Worm (Caenorhabditis elegans): Measurements from ENCODE around the gene gmeb-3.
A peak's percentile ranks its signal among the peaks of the same experiment; 100 is the strongest.

The gmeb-3 gene

ce11 chrIII:3765460-3765859 is 2.8 kb upstream of the gmeb-3 start, which contains the start of gene C44F1.1:
Gene C44F1.1, minus strand, starts transcription at chrIII:3765560.
- TF ChIP-seq flt-1 (GFP tag; IDR thresholded peaks at IDR 0.05) = no peak

- TF ChIP-seq klf-2 (GFP tag; conservative IDR thresholded peaks at IDR 0.05) (peak; percentile 73; the same call in 1 of the 2 replicates), ztf-23 (GFP tag; IDR thresholded peaks at IDR 0.05) (peak; percentile 85), T22C8.4 (GFP tag; IDR thresholded peaks at IDR 0.05) (peak; percentile 66), flt-1 (GFP tag; IDR thresholded peaks at IDR 0.05) (peak; percentile 85), ref-1 (GFP tag; conservative IDR thresholded peaks at IDR 0.05) (0 out of 2 replicates have a peak, but pooled peaks have one; percentile 29)
Measured at ce11 chrIII:3770370-3770769, 2.1 kb downstream of the gmeb-3 start.

DNA sequence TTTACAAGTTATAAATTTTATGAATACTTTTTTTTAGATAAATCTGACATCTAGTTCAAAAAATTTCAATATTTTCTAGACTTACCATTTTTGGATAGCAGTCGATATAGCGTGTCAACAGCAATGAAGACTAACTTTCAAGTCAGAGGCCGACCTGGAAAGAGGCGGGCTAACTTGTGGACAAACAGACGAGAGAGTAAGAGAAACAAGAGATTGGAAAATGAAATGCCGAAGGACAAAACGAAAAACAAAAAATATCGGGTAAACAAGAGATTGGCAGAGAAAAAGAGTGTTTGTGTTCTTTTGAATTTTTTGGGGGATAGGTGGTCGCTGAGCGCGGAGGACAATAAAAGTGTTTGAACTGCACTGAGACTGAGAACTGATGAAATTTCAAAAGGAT is 4.9 kb downstream of the gmeb-3 start, which contains the start of gene lec-4:
TSS of gene lec-4 (minus strand) at position 154 of the 400 bp plus-strand sequence.
- TF ChIP-seq cog-1 (tag; optimal IDR thresholded peaks at IDR 0.05) (no peak), ref-1 (GFP tag; conservative IDR thresholded peaks at IDR 0.05) (no peak), med-1 (GFP tag; optimal IDR thresholded peaks at IDR 0.05; ENCODE audit: insufficient read depth) (no peak), T22C8.4 (GFP tag; IDR thresholded peaks at IDR 0.05) (no peak), flt-1 (GFP tag; IDR thresholded peaks at IDR 0.05) (no peak), ztf-23 (GFP tag; IDR thresholded peaks at IDR 0.05) (no peak), ztf-29 (GFP tag; IDR thresholded peaks at IDR 0.05) (no peak), klf-2 (GFP tag; conservative IDR thresholded peaks at IDR 0.05) (no peak), tab-1 (GFP tag; IDR thresholded peaks at IDR 0.05) (no peak)

- TF ChIP-seq klf-2 (GFP tag; conservative IDR thresholded peaks at IDR 0.05) = no peak
- TF ChIP-seq med-1 (GFP tag; optimal IDR thresholded peaks at IDR 0.05; ENCODE audit: insufficient read depth) = no peak
- no peak for TF ChIP-seq T22C8.4 (GFP tag; IDR thresholded peaks at IDR 0.05)
- no peak for TF ChIP-seq flt-1 (GFP tag; IDR thresholded peaks at IDR 0.05)
- TF ChIP-seq ztf-29 (GFP tag; IDR thresholded peaks at IDR 0.05) = no peak
Measured at ce11 chrIII:3774550-3774949, 6.2 kb downstream of the gmeb-3 start.

DNA sequence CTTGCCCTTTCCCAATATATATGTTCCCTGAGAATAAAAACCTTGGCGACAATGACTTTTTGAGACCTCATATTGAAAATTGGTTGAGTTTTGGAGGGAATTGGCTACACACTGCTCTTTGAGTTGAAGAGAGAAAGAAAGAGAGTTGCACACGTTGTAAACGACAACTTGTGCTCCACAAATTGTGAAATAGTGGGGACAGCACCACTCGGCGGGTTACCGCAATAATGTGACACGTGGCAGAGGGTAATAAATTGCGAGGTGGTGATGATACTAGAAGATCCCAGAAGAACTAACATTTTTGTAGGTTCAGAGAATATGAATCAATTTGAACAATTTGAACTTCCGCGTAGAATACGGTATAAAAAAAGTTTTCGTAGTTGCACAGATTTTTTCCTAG is 13.5 kb downstream of the gmeb-3 start:
- TF ChIP-seq cog-1 (tag; optimal IDR thresholded peaks at IDR 0.05) = no peak
- TF ChIP-seq flt-1 (GFP tag; IDR thresholded peaks at IDR 0.05) = no peak
- TF ChIP-seq med-1 (GFP tag; optimal IDR thresholded peaks at IDR 0.05; ENCODE audit: insufficient read depth) = no peak
- no peak for TF ChIP-seq tab-1 (GFP tag; IDR thresholded peaks at IDR 0.05)
- no peak for TF ChIP-seq T22C8.4 (GFP tag; IDR thresholded peaks at IDR 0.05)
- TF ChIP-seq ztf-29 (GFP tag; IDR thresholded peaks at IDR 0.05) = no peak
- no peak for TF ChIP-seq ztf-23 (GFP tag; IDR thresholded peaks at IDR 0.05)
- no peak for TF ChIP-seq klf-2 (GFP tag; conservative IDR thresholded peaks at IDR 0.05)
- TF ChIP-seq ref-1 (GFP tag; conservative IDR thresholded peaks at IDR 0.05) = no peak

- TF ChIP-seq T22C8.4 (GFP tag; IDR thresholded peaks at IDR 0.05) (no peak), cog-1 (tag; optimal IDR thresholded peaks at IDR 0.05) (no peak), flt-1 (GFP tag; IDR thresholded peaks at IDR 0.05) (no peak), ztf-29 (GFP tag; IDR thresholded peaks at IDR 0.05) (no peak), ztf-23 (GFP tag; IDR thresholded peaks at IDR 0.05) (no peak), ref-1 (GFP tag; conservative IDR thresholded peaks at IDR 0.05) (no peak), klf-2 (GFP tag; conservative IDR thresholded peaks at IDR 0.05) (no peak)
Measured at ce11 chrIII:3782853-3783252, 14.6 kb downstream of the gmeb-3 start.

- no peak for TF ChIP-seq ref-1 (GFP tag; conservative IDR thresholded peaks at IDR 0.05)
- no peak for TF ChIP-seq T22C8.4 (GFP tag; IDR thresholded peaks at IDR 0.05)
- no peak for TF ChIP-seq ztf-29 (GFP tag; IDR thresholded peaks at IDR 0.05)
- no peak for TF ChIP-seq ztf-23 (GFP tag; IDR thresholded peaks at IDR 0.05)
- no peak for TF ChIP-seq med-1 (GFP tag; optimal IDR thresholded peaks at IDR 0.05; ENCODE audit: insufficient read depth)
- TF ChIP-seq flt-1 (GFP tag; IDR thresholded peaks at IDR 0.05) = no peak
- no peak for TF ChIP-seq cog-1 (tag; optimal IDR thresholded peaks at IDR 0.05)
- TF ChIP-seq tab-1 (GFP tag; IDR thresholded peaks at IDR 0.05) = no peak
- TF ChIP-seq klf-2 (GFP tag; conservative IDR thresholded peaks at IDR 0.05) = no peak
Measured at ce11 chrIII:3783914-3784313, 15.6 kb downstream of the gmeb-3 start.

DNA sequence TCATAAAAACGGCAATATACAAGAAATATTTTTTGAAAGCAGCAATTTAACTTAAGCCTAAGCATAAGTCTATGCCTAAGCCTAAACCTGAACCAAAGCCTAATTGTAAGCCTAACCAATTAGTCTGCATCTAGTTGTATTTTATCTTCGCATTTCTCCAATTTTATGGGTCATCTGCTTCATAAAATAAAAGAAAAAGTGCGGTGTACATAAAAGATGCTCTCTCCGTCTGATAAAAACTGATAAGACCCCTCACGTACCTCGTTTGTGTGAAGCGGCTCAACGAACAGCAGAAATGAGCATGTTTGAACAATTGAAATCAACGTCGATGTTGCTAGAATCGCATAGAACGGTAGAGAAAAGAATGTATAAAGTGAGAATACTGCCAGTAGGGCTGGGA is 16.8 kb downstream of the gmeb-3 start:
- peak; percentile 32; the same call in 1 of the 2 replicates for TF ChIP-seq ztf-29 (GFP tag; IDR thresholded peaks at IDR 0.05)
- TF ChIP-seq ref-1 (GFP tag; conservative IDR thresholded peaks at IDR 0.05) = no peak

DNA sequence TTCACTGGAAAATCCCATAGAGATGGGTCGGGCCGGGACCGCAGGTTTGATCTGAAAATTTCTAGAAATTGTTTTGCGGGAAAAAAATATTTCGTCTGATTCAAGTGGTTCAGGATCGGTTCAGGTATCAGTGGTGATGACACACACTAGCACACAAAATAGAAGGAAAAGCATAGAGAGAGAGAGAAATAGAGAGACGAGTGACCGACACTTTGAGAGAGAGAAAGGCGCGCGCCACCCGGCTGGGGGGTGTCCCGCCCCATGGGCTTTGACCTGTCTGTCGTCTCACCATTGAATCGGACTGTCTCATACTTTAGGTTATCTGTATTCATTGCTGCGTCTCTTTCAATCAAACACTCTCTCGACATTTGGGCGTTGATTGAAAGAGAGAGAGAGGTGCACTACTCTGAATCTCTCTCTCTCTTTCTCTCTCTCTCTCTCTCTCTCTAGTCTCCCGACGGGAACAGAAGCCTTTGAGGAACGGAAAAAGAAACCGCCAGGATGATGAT is 18.2 kb downstream of the gmeb-3 start, which contains the start of gene acy-3:
TSS of gene acy-3 (minus strand) at position 51 of the 509 bp plus-strand sequence.
- TF ChIP-seq med-1 (GFP tag; optimal IDR thresholded peaks at IDR 0.05; ENCODE audit: insufficient read depth) (no peak), tab-1 (GFP tag; IDR thresholded peaks at IDR 0.05) (0 out of 2 replicates have a peak, but pooled peaks have one; percentile 27), T22C8.4 (GFP tag; IDR thresholded peaks at IDR 0.05) (no peak)

- TF ChIP-seq ztf-23 (GFP tag; IDR thresholded peaks at IDR 0.05) (no peak), med-1 (GFP tag; optimal IDR thresholded peaks at IDR 0.05; ENCODE audit: insufficient read depth) (no peak), klf-2 (GFP tag; conservative IDR thresholded peaks at IDR 0.05) (no peak), ztf-29 (GFP tag; IDR thresholded peaks at IDR 0.05) (no peak), T22C8.4 (GFP tag; IDR thresholded peaks at IDR 0.05) (no peak), ref-1 (GFP tag; conservative IDR thresholded peaks at IDR 0.05) (no peak), cog-1 (tag; optimal IDR thresholded peaks at IDR 0.05) (no peak), flt-1 (GFP tag; IDR thresholded peaks at IDR 0.05) (no peak), tab-1 (GFP tag; IDR thresholded peaks at IDR 0.05) (no peak)
Measured at ce11 chrIII:3789688-3790371, 21.5 kb downstream of the gmeb-3 start.

Measured in whole organism, midembryonic.